Worm (Caenorhabditis elegans): ENCODE measurements around the gene tasp-1.

tasp-1 gene

ce11 chrIII:10807956-10808355 lies 48.8 kb downstream of the tasp-1 start (continued):
- TF ChIP-seq unc-86 (tag; optimal IDR thresholded peaks at IDR 0.05) (no peak), nhr-28 (tag; optimal IDR thresholded peaks at IDR 0.05) (no peak), nhr-90 (tag; optimal IDR thresholded peaks at IDR 0.05; ENCODE audit: poor library complexity) (no peak), Y116A8C.19 (tag; optimal IDR thresholded peaks at IDR 0.05; ENCODE audit: borderline replicate concordance) (no peak), mef-2 (tag; optimal IDR thresholded peaks at IDR 0.05) (no peak), nhr-11 (tag; optimal IDR thresholded peaks at IDR 0.05) (no peak), fkh-4 (tag; optimal IDR thresholded peaks at IDR 0.05; ENCODE audit: borderline replicate concordance) (no peak), dpl-1 (GFP tag; optimal IDR thresholded peaks at IDR 0.05) (peak; percentile 3 to 61 (median 43)), unc-98 (GFP tag; IDR thresholded peaks at IDR 0.05) (no peak)

DNA sequence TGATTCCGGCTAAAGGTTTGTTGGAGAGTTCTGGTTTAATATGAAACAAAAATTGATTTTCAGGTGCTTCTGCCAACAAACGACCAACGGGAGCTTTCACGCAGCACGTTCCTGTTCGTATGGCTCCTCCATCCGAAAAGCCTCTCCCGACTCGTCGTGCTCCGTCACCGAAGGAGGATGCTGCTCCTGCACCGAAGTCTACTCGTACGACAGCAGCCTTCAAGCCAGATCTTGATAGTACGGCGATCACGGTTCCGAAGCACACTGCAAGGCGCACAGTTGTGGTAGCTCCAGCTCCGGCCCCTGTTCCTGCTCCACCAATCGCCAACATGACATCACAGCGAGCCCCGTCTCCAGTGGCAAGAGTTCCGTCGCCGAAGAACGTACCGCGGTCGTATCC lies 49.7 kb downstream of the tasp-1 start:
- TF ChIP-seq nhr-28 (tag; optimal IDR thresholded peaks at IDR 0.05): no peak
- TF ChIP-seq lin-39 (tag; optimal IDR thresholded peaks at IDR 0.05): no peak
- TF ChIP-seq elt-2 (tag; optimal IDR thresholded peaks at IDR 0.05): no peak
- no peak for TF ChIP-seq sptf-1 (tag; optimal IDR thresholded peaks at IDR 0.05)
- TF ChIP-seq jun-1 (tag; optimal IDR thresholded peaks at IDR 0.05): no peak
- no peak for TF ChIP-seq unc-98 (GFP tag; IDR thresholded peaks at IDR 0.05)
- no peak for TF ChIP-seq nhr-71 (tag; optimal IDR thresholded peaks at IDR 0.05)
- no peak for TF ChIP-seq fkh-10 (GFP tag; optimal IDR thresholded peaks at IDR 0.05)
- no peak for TF ChIP-seq ceh-8 (GFP tag; optimal IDR thresholded peaks at IDR 0.05)
- no peak for TF ChIP-seq C34B4.2 (tag; optimal IDR thresholded peaks at IDR 0.05)
- no peak for TF ChIP-seq C04F5.9 (tag; optimal IDR thresholded peaks at IDR 0.05)
- TF ChIP-seq nhr-19 (GFP tag; conservative IDR thresholded peaks at IDR 0.05): no peak
- no peak for TF ChIP-seq aha-1 (tag; optimal IDR thresholded peaks at IDR 0.05)
- no peak for TF ChIP-seq nhr-90 (tag; optimal IDR thresholded peaks at IDR 0.05; ENCODE audit: poor library complexity)
- no peak for TF ChIP-seq pag-3 (tag; optimal IDR thresholded peaks at IDR 0.05; ENCODE audit: borderline replicate concordance, insufficient read depth)
- no peak for TF ChIP-seq efl-3 (GFP tag; optimal IDR thresholded peaks at IDR 0.05)
- no peak for TF ChIP-seq sox-4 (tag; optimal IDR thresholded peaks at IDR 0.05)
- TF ChIP-seq lsy-2 (tag; optimal IDR thresholded peaks at IDR 0.05): no peak

- no peak for TF ChIP-seq ceh-88 (GFP tag; IDR thresholded peaks at IDR 0.05)
- no peak for TF ChIP-seq F16B12.6 (tag; optimal IDR thresholded peaks at IDR 0.05)
- TF ChIP-seq unc-130 (tag; optimal IDR thresholded peaks at IDR 0.05): no peak
- TF ChIP-seq aly-2 (tag; optimal IDR thresholded peaks at IDR 0.05): no peak
- no peak for TF ChIP-seq unc-62 (GFP tag; optimal IDR thresholded peaks at IDR 0.05)
- no peak for TF ChIP-seq rnt-1 (tag; optimal IDR thresholded peaks at IDR 0.05)
- no peak for TF ChIP-seq efl-1 (optimal IDR thresholded peaks at IDR 0.05)
- peak in 1 of 2 experiments; percentile 86 for TF ChIP-seq efl-1 (GFP tag; optimal IDR thresholded peaks at IDR 0.05 in 1 of 2)
Measured at ce11 chrIII:10809568-10809967, 50.5 kb downstream of the tasp-1 start.

DNA sequence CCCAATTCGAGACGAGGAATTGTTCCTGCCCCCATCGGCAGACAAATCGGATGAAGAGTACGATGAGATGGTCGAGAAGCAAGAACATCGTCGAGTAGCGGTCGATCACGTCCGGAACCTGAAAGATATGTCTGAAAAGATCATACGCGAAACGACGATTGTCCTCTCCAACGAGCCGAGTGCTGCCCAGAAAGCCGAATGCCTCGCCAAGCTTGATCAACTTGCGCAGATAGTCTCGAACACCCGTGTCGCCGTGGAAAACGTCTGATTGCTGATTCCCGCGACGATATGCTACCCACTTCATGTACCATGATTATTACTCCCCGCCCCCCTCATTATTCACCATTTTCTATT lies 51.4 kb downstream of the tasp-1 start:
- no peak for TF ChIP-seq mab-9 (GFP tag; IDR thresholded peaks at IDR 0.05)
- TF ChIP-seq nhr-90 (tag; optimal IDR thresholded peaks at IDR 0.05; ENCODE audit: poor library complexity): no peak
- TF ChIP-seq unc-62 (GFP tag; optimal IDR thresholded peaks at IDR 0.05): no peak
- TF ChIP-seq C34B4.2 (tag; optimal IDR thresholded peaks at IDR 0.05): no peak
- no peak for TF ChIP-seq egl-13 (tag; optimal IDR thresholded peaks at IDR 0.05)
- no peak for TF ChIP-seq lin-14 (GFP tag; optimal IDR thresholded peaks at IDR 0.05)
- no peak for TF ChIP-seq ztf-4 (tag; optimal IDR thresholded peaks at IDR 0.05)
